Worm (Caenorhabditis elegans) whole organism, young adult: Measurements from ENCODE around the gene clp-10.

Experiments
- F22D6.2 ChIP-seq: sonication (generic microtip); optimal IDR thresholded peaks from 2 replicates; lab custom pipeline; 2016; ENCODE audit warnings: mild to moderate bottlenecking, missing genetic modification characterization, missing compliant biosample characterization
- F33H1.4 ChIP-seq: fragments of 200-800 bp; sonication (Bioruptor generic); IDR thresholded peaks from 2 replicates; pipeline ENCODE4 v1.3.6; 2022; ENCODE audit warnings: missing genetic modification reagents, missing genetic modification characterization, missing compliant biosample characterization
- T07F8.4 ChIP-seq: sonication (generic microtip); optimal IDR thresholded peaks from 2 replicates; lab custom pipeline; 2016; ENCODE audit warnings: mild to moderate bottlenecking, missing genetic modification characterization, moderate library complexity, missing compliant biosample characterization
- let-526 ChIP-seq: fragments of 200-800 bp; sonication (Bioruptor generic); IDR thresholded peaks from 2 replicates; pipeline ENCODE4 v1.3.6; 2022; ENCODE audit warnings: missing genetic modification reagents, missing genetic modification characterization, missing compliant biosample characterization
- sdz-38 ChIP-seq: sonication (generic microtip); optimal IDR thresholded peaks from 2 replicates; lab custom pipeline; 2016; ENCODE audit warnings: missing genotype, missing genetic modification characterization, missing compliant biosample characterization
- sea-2 ChIP-seq: fragments of 200-800 bp; sonication (Bioruptor generic); IDR thresholded peaks from 2 replicates; pipeline ENCODE4 v1.3.6; 2022; ENCODE audit warnings: missing genetic modification characterization, missing compliant biosample characterization

DNA sequence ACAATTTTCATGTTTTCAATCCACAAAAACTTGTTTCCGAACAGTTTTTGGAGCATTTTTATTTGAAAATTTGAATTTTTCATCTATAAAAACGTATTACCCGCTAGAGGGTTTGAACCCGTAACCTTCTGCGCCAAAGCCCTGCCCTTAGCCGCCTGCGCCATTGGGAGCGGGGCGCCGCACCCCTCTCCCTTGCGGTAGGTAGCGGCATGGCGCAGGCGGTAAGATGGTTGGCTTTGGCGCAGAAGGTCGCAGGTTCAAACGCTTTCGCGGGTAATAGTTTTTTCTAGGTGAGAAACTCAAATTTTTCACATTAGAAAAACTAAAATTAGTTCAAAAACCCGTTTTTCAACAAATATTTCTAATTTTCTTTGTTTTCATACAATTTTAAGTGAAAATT lies 13.6 kb upstream of the clp-10 start:
- TF ChIP-seq T07F8.4 (tag; lab: Kevin White, UChicago) (no peak), F33H1.4 (no peak), sdz-38 (no peak), let-526 (GFP tag; lab: Robert Waterston, UW) (no peak), F22D6.2 (tag; lab: Kevin White, UChicago) (no peak), sea-2 (GFP tag; lab: Robert Waterston, UW) (no peak)
